Fruit fly (Drosophila melanogaster) whole organism, embryonic: ENCODE measurements around the gene Sce.

Source experiments
- B-H2 ChIP-seq: fragments of 200-800 bp; sonication (Bioruptor generic); optimal IDR thresholded peaks from 2 replicates; lab custom pipeline; 2018; ENCODE audit warnings: missing biosample characterization, mild to moderate bottlenecking, missing genetic modification characterization
- CG10543 ChIP-seq: fragments of 200-800 bp; sonication (Bioruptor generic); optimal IDR thresholded peaks from 3 replicates; lab custom pipeline; 2017; ENCODE audit warnings: missing biosample characterization, mild to moderate bottlenecking, missing genetic modification characterization, moderate library complexity
- CG11085 ChIP-seq: fragments of 200-800 bp; sonication (Bioruptor generic); IDR thresholded peaks from 2 replicates; pipeline ENCODE4 v1.3.6; 2022; ENCODE audit warnings: missing biosample characterization, missing genetic modification characterization
- CG11247 ChIP-seq: fragments of 200-800 bp; sonication (Bioruptor generic); IDR thresholded peaks from 2 replicates; pipeline ENCODE4 v1.3.6; 2022; ENCODE audit warnings: missing biosample characterization, missing genetic modification characterization
- CG15479 ChIP-seq: fragments of 200-800 bp; sonication (Bioruptor generic); optimal IDR thresholded peaks from 3 replicates; lab custom pipeline; 2019; ENCODE audit warnings: missing biosample characterization, mild to moderate bottlenecking, missing genetic modification characterization, moderate library complexity
- CG15601 ChIP-seq: fragments of 200-800 bp; sonication (Bioruptor generic); optimal IDR thresholded peaks from 3 replicates; lab custom pipeline; 2019; ENCODE audit warnings: missing biosample characterization, mild to moderate bottlenecking, missing genetic modification characterization, moderate library complexity
- CG1602 ChIP-seq: fragments of 200-800 bp; sonication (Bioruptor generic); optimal IDR thresholded peaks from 3 replicates; lab custom pipeline; 2016; ENCODE audit warnings: missing biosample characterization, missing genetic modification characterization
- CG17385 ChIP-seq: fragments of 200-800 bp; sonication (Bioruptor generic); optimal IDR thresholded peaks from 3 replicates; lab custom pipeline; 2018; ENCODE audit warnings: missing biosample characterization, mild to moderate bottlenecking, missing genetic modification characterization
- CG17802 ChIP-seq: fragments of 200-800 bp; sonication (Bioruptor generic); optimal IDR thresholded peaks from 2 replicates; lab custom pipeline; 2018; ENCODE audit warnings: missing biosample characterization, mild to moderate bottlenecking, missing genetic modification characterization, moderate library complexity
- CG17829 ChIP-seq: fragments of 200-800 bp; optimal IDR thresholded peaks from 2 replicates; lab custom pipeline; 2019; ENCODE audit warnings: missing biosample characterization, mild to moderate bottlenecking, missing genetic modification characterization, moderate library complexity
- CG2199 ChIP-seq: fragments of 200-800 bp; sonication (Bioruptor generic); IDR thresholded peaks from 3 replicates; pipeline ENCODE4 v1.3.6; 2022; ENCODE audit warnings: missing biosample characterization, missing genetic modification characterization
- CG2712 ChIP-seq: fragments of 200-800 bp; optimal IDR thresholded peaks from 3 replicates; lab custom pipeline; 2019; ENCODE audit warnings: missing biosample characterization, mild to moderate bottlenecking, missing genetic modification characterization, moderate library complexity
- CG4730 ChIP-seq: fragments of 200-800 bp; sonication (Bioruptor generic); IDR thresholded peaks from 2 replicates; pipeline ENCODE4 v1.3.6; 2022; ENCODE audit warnings: missing biosample characterization, missing genetic modification characterization
- CG9609 ChIP-seq: fragments of 200-800 bp; sonication (Bioruptor generic); optimal IDR thresholded peaks from 3 replicates; lab custom pipeline; 2016; ENCODE audit warnings: missing biosample characterization, missing genetic modification characterization
- Camta ChIP-seq: fragments of 200-800 bp; sonication (Bioruptor generic); optimal IDR thresholded peaks from 2 replicates; lab custom pipeline; 2016; ENCODE audit warnings: missing biosample characterization, missing genetic modification characterization
- Dp ChIP-seq: fragments of 200-800 bp; sonication (Bioruptor generic); optimal IDR thresholded peaks from 2 replicates; lab custom pipeline; 2018; ENCODE audit warnings: missing biosample characterization, mild to moderate bottlenecking, missing genetic modification characterization, moderate library complexity
- HHEX ChIP-seq: fragments of 200-800 bp; sonication (Bioruptor generic); optimal IDR thresholded peaks from 3 replicates; lab custom pipeline; 2017; ENCODE audit warnings: missing biosample characterization, mild to moderate bottlenecking, missing genetic modification characterization, missing genetic modification reagents
- Hmr ChIP-seq: fragments of 200-800 bp; sonication (Bioruptor generic); optimal IDR thresholded peaks from 3 replicates; lab custom pipeline; 2017; ENCODE audit warnings: mild to moderate bottlenecking, missing biosample characterization, missing genetic modification reagents, missing genetic modification characterization
- Lhr ChIP-seq: fragments of 200-800 bp; sonication (Bioruptor generic); optimal IDR thresholded peaks from 3 replicates; lab custom pipeline; 2017; ENCODE audit warnings: mild to moderate bottlenecking, missing biosample characterization, missing genetic modification reagents, missing genetic modification characterization
- MESR4 ChIP-seq: fragments of 200-800 bp; sonication (Bioruptor generic); optimal IDR thresholded peaks from 2 replicates; lab custom pipeline; 2018; ENCODE audit warnings: missing biosample characterization, mild to moderate bottlenecking, missing genetic modification characterization, moderate library complexity
- NFAT ChIP-seq: fragments of 200-800 bp; sonication (Bioruptor generic); IDR thresholded peaks from 2 replicates; pipeline ENCODE4 v1.3.6; 2022; ENCODE audit warnings: missing biosample characterization, missing genetic modification characterization
- Nf-YA ChIP-seq: fragments of 200-800 bp; sonication (Bioruptor generic); IDR thresholded peaks from 2 replicates; pipeline ENCODE4 v1.3.6; 2022; ENCODE audit warnings: missing biosample characterization, missing genetic modification characterization
- Nf-YB ChIP-seq: fragments of 200-800 bp; sonication (Bioruptor generic); optimal IDR thresholded peaks from 3 replicates; lab custom pipeline; 2019; ENCODE audit warnings: missing biosample characterization, mild to moderate bottlenecking, missing genetic modification characterization, moderate library complexity
- Oli ChIP-seq: fragments of 200-800 bp; sonication (Bioruptor generic); optimal IDR thresholded peaks from 2 replicates; lab custom pipeline; 2018; ENCODE audit warnings: missing biosample characterization, mild to moderate bottlenecking, missing genetic modification characterization, moderate library complexity
- Opbp ChIP-seq: fragments of 200-800 bp; sonication (Bioruptor generic); IDR thresholded peaks from 3 replicates; pipeline ENCODE4 v1.3.6; 2022; ENCODE audit warnings: missing biosample characterization, missing genetic modification characterization; ENCODE audit not compliant: partially characterized antibody
- Rx ChIP-seq: fragments of 200-800 bp; sonication (Bioruptor generic); IDR thresholded peaks from 2 replicates; pipeline ENCODE4 v1.3.6; 2022; ENCODE audit warnings: missing biosample characterization, missing genetic modification characterization
- Scr ChIP-seq: fragments of 200-800 bp; sonication (Bioruptor generic); IDR thresholded peaks from 2 replicates; pipeline ENCODE4 v1.3.6; 2022; ENCODE audit warnings: missing biosample characterization, missing genetic modification characterization; ENCODE audit not compliant: partially characterized antibody
- Sox100B ChIP-seq: fragments of 200-800 bp; sonication (Bioruptor generic); optimal IDR thresholded peaks from 3 replicates; lab custom pipeline; 2018; ENCODE audit warnings: missing biosample characterization, mild to moderate bottlenecking, missing genetic modification characterization
- Spps ChIP-seq: fragments of 200-800 bp; sonication (Bioruptor generic); optimal IDR thresholded peaks from 2 replicates; lab custom pipeline; 2018; ENCODE audit warnings: missing biosample characterization, mild to moderate bottlenecking, missing genetic modification characterization
- TFAM ChIP-seq: fragments of 200-800 bp; sonication (Bioruptor generic); optimal IDR thresholded peaks from 2 replicates; lab custom pipeline; 2017; ENCODE audit warnings: missing biosample characterization, missing genetic modification characterization, inconsistent platforms
- amos ChIP-seq: fragments of 200-800 bp; sonication (Bioruptor generic); IDR thresholded peaks from 2 replicates; pipeline ENCODE4 v1.3.6; 2022; ENCODE audit warnings: missing biosample characterization, missing genetic modification characterization; ENCODE audit not compliant: partially characterized antibody
- crp ChIP-seq, 2 experiments: fragments of 200-800 bp; sonication (Bioruptor generic); optimal IDR thresholded peaks; 2 replicates in 1 of 2; 3 replicates in 1 of 2; lab custom pipeline; 2017; ENCODE audit warnings: missing biosample characterization in 2 of 2, missing genetic modification characterization in 2 of 2, mild to moderate bottlenecking in 1 of 2, moderate library complexity in 1 of 2
- dati ChIP-seq: fragments of 200-800 bp; sonication (Bioruptor generic); IDR thresholded peaks from 2 replicates; pipeline ENCODE4 v1.3.6; 2022; ENCODE audit warnings: missing biosample characterization, missing genetic modification characterization
- dmrt11E ChIP-seq: fragments of 200-800 bp; sonication (Bioruptor generic); optimal IDR thresholded peaks from 3 replicates; lab custom pipeline; 2018; ENCODE audit warnings: missing biosample characterization, mild to moderate bottlenecking, missing genetic modification characterization, moderate library complexity
- exex ChIP-seq: fragments of 200-800 bp; sonication (Bioruptor generic); optimal IDR thresholded peaks from 4 replicates; lab custom pipeline; 2018; ENCODE audit warnings: missing biosample characterization, mild to moderate bottlenecking, missing genetic modification characterization, moderate library complexity
- gce ChIP-seq: fragments of 200-800 bp; sonication (Bioruptor generic); IDR thresholded peaks from 3 replicates; pipeline ENCODE4 v1.3.6; 2022; ENCODE audit warnings: missing biosample characterization, missing genetic modification characterization
- gfzf ChIP-seq: fragments of 200-800 bp; sonication (Bioruptor generic); optimal IDR thresholded peaks from 2 replicates; lab custom pipeline; 2016; ENCODE audit warnings: missing biosample characterization, mild to moderate bottlenecking, missing genetic modification characterization, moderate library complexity
- kni ChIP-seq: fragments of 200-800 bp; sonication (Bioruptor generic); optimal IDR thresholded peaks from 3 replicates; lab custom pipeline; 2017; ENCODE audit warnings: mild to moderate bottlenecking, missing biosample characterization, missing genetic modification reagents, missing genetic modification characterization
- lov ChIP-seq, 2 experiments: fragments of 200-800 bp in 1 of 2; fragments of >200 bp in 1 of 2; sonication (Bioruptor generic) in 1 of 2; IDR thresholded peaks in 1 of 2; optimal IDR thresholded peaks in 1 of 2; 2 replicates in 1 of 2; 3 replicates in 1 of 2; pipeline versions ENCODE4 v1.3.6 to Lab custom; 2017 to 2022; ENCODE audit warnings: missing biosample characterization in 1 of 2, missing genetic modification characterization in 1 of 2
- mam ChIP-seq: fragments of 200-800 bp; sonication (Bioruptor generic); optimal IDR thresholded peaks from 3 replicates; lab custom pipeline; 2016; ENCODE audit warnings: missing biosample characterization, missing genetic modification characterization
- pan ChIP-seq, 4 experiments: fragments of >200 bp in 3 of 4; fragments of 200-800 bp in 1 of 4; sonication (Bioruptor generic) in 1 of 4; optimal IDR thresholded peaks in 3 of 4; IDR thresholded peaks in 1 of 4; 2 replicates each; pipeline versions ENCODE4 v1.3.6 to Lab custom; 2017 to 2022; ENCODE audit warnings: missing biosample characterization in 2 of 4, missing genetic modification characterization in 2 of 4, mixed read lengths in 1 of 4
- trem ChIP-seq: fragments of 200-800 bp; optimal IDR thresholded peaks from 3 replicates; lab custom pipeline; 2019; ENCODE audit warnings: missing biosample characterization, mild to moderate bottlenecking, missing genetic modification characterization, moderate library complexity
- trh ChIP-seq: fragments of 200-800 bp; sonication (Bioruptor generic); optimal IDR thresholded peaks from 2 replicates; lab custom pipeline; 2016; ENCODE audit warnings: missing biosample characterization, missing genetic modification characterization
- ttk ChIP-seq: fragments of 200-800 bp; sonication (Bioruptor generic); IDR thresholded peaks from 2 replicates; pipeline ENCODE4 v2.1.2; 2022; ENCODE audit warnings: missing biosample characterization, missing genetic modification characterization
- unpg ChIP-seq: fragments of 200-800 bp; sonication (Bioruptor generic); optimal IDR thresholded peaks from 3 replicates; lab custom pipeline; 2018; ENCODE audit warnings: missing biosample characterization, mild to moderate bottlenecking, missing genetic modification characterization, moderate library complexity
- z ChIP-seq: fragments of 200-800 bp; sonication (Bioruptor generic); IDR thresholded peaks from 3 replicates; pipeline ENCODE4 v1.3.6; 2022; ENCODE audit warnings: missing biosample characterization, missing genetic modification characterization
- zf30C ChIP-seq: fragments of 200-800 bp; sonication (Bioruptor generic); optimal IDR thresholded peaks from 3 replicates; lab custom pipeline; 2018; ENCODE audit warnings: missing biosample characterization, mild to moderate bottlenecking, missing genetic modification characterization

The Sce gene

DNA sequence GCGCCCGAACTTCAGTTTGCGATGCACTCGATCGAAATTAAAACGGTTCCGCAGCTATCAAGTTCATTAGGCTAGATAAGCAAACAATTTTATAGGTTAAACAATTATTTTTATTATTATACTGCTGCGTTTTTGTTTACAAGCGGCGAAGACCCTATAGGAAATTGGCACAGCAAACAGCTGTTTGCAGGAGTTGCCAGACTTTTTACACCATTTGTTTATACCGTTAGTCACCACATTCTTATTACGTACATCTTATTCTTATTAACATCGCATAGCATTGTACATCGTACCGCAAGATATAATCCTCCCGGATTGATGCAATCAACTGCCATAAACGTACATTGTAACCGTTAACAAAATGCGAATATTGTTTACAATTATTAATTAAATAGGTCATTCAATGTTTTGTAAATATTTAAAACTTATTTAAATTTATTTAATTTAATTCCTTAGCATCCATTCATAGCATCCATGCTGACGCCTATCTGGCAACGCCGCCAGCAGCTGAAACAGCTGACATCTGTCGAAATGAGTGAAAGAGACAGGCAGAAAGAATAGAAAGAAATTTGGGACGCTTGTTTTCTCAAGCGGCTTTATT is 24.9 kb upstream of the Sce start, which contains the start of the genes CROT and CG12877 (continued):
- TF ChIP-seq CG11247 (GFP tag; lab: Robert Waterston, UW) = peak; percentile 57; the same call in 1 of the 2 replicates
- peak; percentile 85 for TF ChIP-seq CG2712 (tag; lab: Kevin White, UChicago)
- no peak for TF ChIP-seq pan (optimal IDR thresholded peaks at IDR 0.05; lab: Kevin White, UChicago)
- peak in 1 of 2 experiments; percentile 63 for TF ChIP-seq pan (GFP tag; optimal IDR thresholded peaks at IDR 0.05 in 1 of 2, IDR thresholded peaks at IDR 0.05 in 1 of 2)
- peak; percentile 33; the same call in 1 of the 3 replicates for TF ChIP-seq gce (GFP tag; lab: Robert Waterston, UW)
- peak; percentile 79 for TF ChIP-seq ttk (GFP tag; lab: Robert Waterston, UW)
- peak; percentile 78 for TF ChIP-seq CG1602 (GFP tag; lab: Kevin White, UChicago)
- TF ChIP-seq CG4730 = peak; percentile 72
- peak; percentile 35 for TF ChIP-seq HHEX (GFP tag; lab: Kevin White, UChicago)
- TF ChIP-seq CG17385 (GFP tag; lab: Kevin White, UChicago) = peak; percentile 65
- TF ChIP-seq CG15601 = peak; percentile 72
- TF ChIP-seq CG2199 (GFP tag; lab: Robert Waterston, UW) = no peak
- TF ChIP-seq lov (optimal IDR thresholded peaks at IDR 0.05; lab: Kevin White, UChicago) = no peak
- 0 out of 3 replicates have a peak, but pooled peaks have one; percentile 10 for TF ChIP-seq lov (GFP tag; IDR thresholded peaks at IDR 0.05; lab: Robert Waterston, UW)
- TF ChIP-seq trem (tag; lab: Kevin White, UChicago) = peak; percentile 79
- no peak for TF ChIP-seq Sox100B (GFP tag; lab: Kevin White, UChicago)
- no peak for TF ChIP-seq amos (GFP tag; lab: Robert Waterston, UW)
- TF ChIP-seq trh (GFP tag; lab: Kevin White, UChicago) = peak; percentile 74
- peak; percentile 70 for TF ChIP-seq B-H2 (GFP tag; lab: Kevin White, UChicago)
- TF ChIP-seq zf30C (GFP tag; lab: Kevin White, UChicago) = no peak
- TF ChIP-seq gfzf = no peak
- TF ChIP-seq CG17802 = peak; percentile 31
- TF ChIP-seq NFAT (GFP tag; lab: Robert Waterston, UW) = peak; percentile 43; the same call in 1 of the 2 replicates
- TF ChIP-seq Hmr (GFP tag; lab: Kevin White, UChicago) = peak; percentile 78
- peak; percentile 27 for TF ChIP-seq kni (GFP tag; lab: Kevin White, UChicago)
- TF ChIP-seq crp (GFP tag; optimal IDR thresholded peaks at IDR 0.05; lab: Kevin White, UChicago) = peak; percentile 97 to 98
- TF ChIP-seq Oli (tag; lab: Kevin White, UChicago) = peak; percentile 81
- peak; percentile 48; the same call in 1 of the 2 replicates for TF ChIP-seq CG11085 (GFP tag; lab: Robert Waterston, UW)
- TF ChIP-seq CG15479 (GFP tag; lab: Kevin White, UChicago) = no peak
- peak; percentile 26 for TF ChIP-seq Camta (GFP tag; lab: Kevin White, UChicago)
- no peak for TF ChIP-seq MESR4 (GFP tag; lab: Kevin White, UChicago)
- TF ChIP-seq Nf-YB (GFP tag; lab: Kevin White, UChicago) = peak; percentile 53
- TF ChIP-seq Lhr (GFP tag; lab: Kevin White, UChicago) = peak; percentile 65
- TF ChIP-seq Spps (tag; lab: Kevin White, UChicago) = peak; percentile 1
- TF ChIP-seq exex (tag; lab: Kevin White, UChicago) = peak; percentile 79
- peak; percentile 16 for TF ChIP-seq Dp (GFP tag; lab: Kevin White, UChicago)
- no peak for TF ChIP-seq Opbp (GFP tag; lab: Robert Waterston, UW)
- peak; percentile 78 for TF ChIP-seq unpg (GFP tag; lab: Kevin White, UChicago)
- TF ChIP-seq dmrt11E (tag; lab: Kevin White, UChicago) = peak; percentile 81
- TF ChIP-seq TFAM (GFP tag; lab: Kevin White, UChicago) = peak; percentile 13
- TF ChIP-seq Nf-YA (GFP tag; lab: Robert Waterston, UW) = 0 out of 2 replicates have a peak, but pooled peaks have one; percentile 60
- TF ChIP-seq Scr (GFP tag; lab: Robert Waterston, UW) = peak; percentile 52
- TF ChIP-seq CG17829 (tag; lab: Kevin White, UChicago) = peak; percentile 76
- no peak for TF ChIP-seq z (GFP tag; lab: Robert Waterston, UW)
- no peak for TF ChIP-seq CG9609 (GFP tag; lab: Kevin White, UChicago)
- peak; percentile 84 for TF ChIP-seq CG10543 (GFP tag; lab: Kevin White, UChicago)
- TF ChIP-seq dati (GFP tag; lab: Robert Waterston, UW) = no peak
- TF ChIP-seq Rx (GFP tag; lab: Robert Waterston, UW) = peak; percentile 32; the same call in 1 of the 2 replicates
- peak; percentile 49 for TF ChIP-seq mam (GFP tag; lab: Kevin White, UChicago)
